Worm (Caenorhabditis elegans) whole organism, L4 larva: Measurements from ENCODE around the gene srw-127.

ENCODE experiments used
- F10B5.3 ChIP-seq: sonication (generic microtip); optimal IDR thresholded peaks from 2 replicates; lab custom pipeline; 2016; ENCODE audit warnings: mild to moderate bottlenecking, missing genetic modification characterization, missing compliant biosample characterization
- F44E2.7 ChIP-seq: fragments of 200-800 bp; sonication (Bioruptor generic); IDR thresholded peaks from 2 replicates; pipeline ENCODE4 v2.1.2; 2022; ENCODE audit warnings: missing genetic modification characterization, missing compliant biosample characterization
- T26A8.4 ChIP-seq: fragments of 200-800 bp; sonication (Bioruptor generic); IDR thresholded peaks from 2 replicates; pipeline ENCODE4 v1.3.6; 2022; ENCODE audit warnings: missing genetic modification characterization, missing compliant biosample characterization
- Y48G9A.11 ChIP-seq: fragments of 200-800 bp; sonication (Bioruptor generic); IDR thresholded peaks from 2 replicates; pipeline ENCODE4 v1.3.6; 2022; ENCODE audit warnings: missing genetic modification reagents, missing genetic modification characterization, missing compliant biosample characterization
- Y5F2A.4 ChIP-seq: fragments of 200-800 bp; sonication (Bioruptor generic); optimal IDR thresholded peaks from 2 replicates; lab custom pipeline; 2018; ENCODE audit warnings: mild to moderate bottlenecking, missing genetic modification characterization, missing compliant biosample characterization
- ZK337.2 ChIP-seq: fragments of 200-800 bp; sonication (Bioruptor generic); IDR thresholded peaks from 2 replicates; pipeline ENCODE4 v1.3.6; 2022; ENCODE audit warnings: missing genetic modification reagents, missing genetic modification characterization, missing compliant biosample characterization
- aha-1 ChIP-seq: fragments of 150-350 bp; peaks from one replicate; lab custom pipeline; 2014; ENCODE audit warnings: missing biosample characterization, missing genetic modification characterization
- attf-4 ChIP-seq: sonication (generic microtip); optimal IDR thresholded peaks from 3 replicates; lab custom pipeline; 2017; ENCODE audit warnings: missing biosample characterization, missing genetic modification characterization
- daf-12 ChIP-seq: fragments of 150-350 bp; optimal IDR thresholded peaks from 2 replicates; lab custom pipeline; 2014; ENCODE audit warnings: missing biosample characterization, missing genetic modification reagents, missing genetic modification characterization
- daf-16 ChIP-seq, 3 experiments: sonication (generic microtip); optimal IDR thresholded peaks; 2 replicates each; lab custom pipeline; 2016 to 2017; ENCODE audit warnings: missing genetic modification characterization in 3 of 3, missing genetic modification reagents in 3 of 3, mild to moderate bottlenecking in 2 of 3, missing compliant biosample characterization in 2 of 3, missing biosample characterization in 1 of 3, moderate library complexity in 1 of 3
- dmd-6 ChIP-seq: fragments of 200-800 bp; sonication (Bioruptor generic); IDR thresholded peaks from 2 replicates; pipeline ENCODE4 v1.3.6; 2022; ENCODE audit warnings: missing genetic modification reagents, missing genetic modification characterization, missing compliant biosample characterization
- dmd-8 ChIP-seq: fragments of 200-800 bp; sonication (Bioruptor generic); IDR thresholded peaks from 2 replicates; pipeline ENCODE4 v1.3.6; 2022; ENCODE audit warnings: missing genetic modification characterization, missing compliant biosample characterization
- dve-1 ChIP-seq: sonication (generic microtip); optimal IDR thresholded peaks from 2 replicates; lab custom pipeline; 2017; ENCODE audit warnings: antibody characterized with exemption, mild to moderate bottlenecking, missing genetic modification characterization, missing compliant biosample characterization; ENCODE audit not compliant: insufficient read depth
- fkh-10 ChIP-seq: fragments of 150-350 bp; optimal IDR thresholded peaks from 2 replicates; lab custom pipeline; 2014; ENCODE audit warnings: missing biosample characterization, missing genetic modification reagents, missing genetic modification characterization
- hif-1 ChIP-seq, 2 experiments: sonication (generic microtip); optimal IDR thresholded peaks; 2 replicates each; lab custom pipeline; 2016 to 2017; ENCODE audit warnings: missing compliant biosample characterization in 2 of 2, missing genetic modification characterization in 2 of 2, missing genetic modification reagents in 2 of 2, missing genotype in 2 of 2, mild to moderate bottlenecking in 1 of 2
- hlh-11 ChIP-seq: fragments of 200-800 bp; sonication (Bioruptor generic); optimal IDR thresholded peaks from 2 replicates; lab custom pipeline; 2018; ENCODE audit warnings: mild to moderate bottlenecking, missing genetic modification characterization, missing compliant biosample characterization
- hlh-30 ChIP-seq: sonication (generic microtip); optimal IDR thresholded peaks from 2 replicates; lab custom pipeline; 2017; ENCODE audit warnings: antibody characterized with exemption, mild to moderate bottlenecking, missing genetic modification characterization, missing compliant biosample characterization; ENCODE audit not compliant: insufficient read depth
- hmg-1.1 ChIP-seq: fragments of 200-800 bp; sonication (Bioruptor generic); IDR thresholded peaks from 2 replicates; pipeline ENCODE4 v1.3.6; 2022; ENCODE audit warnings: missing genetic modification reagents, missing genetic modification characterization, missing compliant biosample characterization
- lin-13 ChIP-seq: fragments of 150-350 bp; optimal IDR thresholded peaks from 2 replicates; lab custom pipeline; 2014; ENCODE audit warnings: missing biosample characterization, missing genetic modification reagents, missing genetic modification characterization
- lsy-2 ChIP-seq, 2 experiments: fragments of 150-350 bp in 1 of 2; sonication (generic microtip) in 1 of 2; optimal IDR thresholded peaks; 2 replicates each; lab custom pipeline; 2014 to 2017; ENCODE audit warnings: missing biosample characterization in 2 of 2, missing genetic modification characterization in 2 of 2
- madf-5 ChIP-seq, 2 experiments: fragments of 200-800 bp; sonication (Bioruptor generic); IDR thresholded peaks; 2 replicates each; pipeline ENCODE4 v1.3.6; 2022; ENCODE audit warnings: missing compliant biosample characterization in 2 of 2, missing genetic modification characterization in 2 of 2
- mdl-1 ChIP-seq, 2 experiments: fragments of 150-350 bp in 1 of 2; sonication (generic microtip) in 1 of 2; optimal IDR thresholded peaks; 2 replicates each; lab custom pipeline; 2014 to 2017; ENCODE audit warnings: missing biosample characterization in 2 of 2, missing genetic modification characterization in 2 of 2
- mep-1 ChIP-seq: fragments of 150-350 bp; sonication (generic microtip); optimal IDR thresholded peaks from 3 replicates; lab custom pipeline; 2014; ENCODE audit warnings: missing biosample characterization, missing genetic modification characterization
- mes-2 ChIP-seq: sonication (generic microtip); optimal IDR thresholded peaks from 2 replicates; lab custom pipeline; 2016; ENCODE audit warnings: missing genotype, mild to moderate bottlenecking, missing genetic modification characterization, missing compliant biosample characterization; ENCODE audit not compliant: poor library complexity, severe bottlenecking
- mxl-3 ChIP-seq: fragments of 200-800 bp; sonication (Bioruptor generic); optimal IDR thresholded peaks from 2 replicates; lab custom pipeline; 2018; ENCODE audit warnings: mild to moderate bottlenecking, missing genetic modification characterization, missing compliant biosample characterization
- nhr-102 ChIP-seq: sonication (generic microtip); optimal IDR thresholded peaks from 2 replicates; lab custom pipeline; 2016; ENCODE audit warnings: mild to moderate bottlenecking, missing genetic modification characterization, moderate library complexity, missing compliant biosample characterization
- nhr-111 ChIP-seq: fragments of 200-800 bp; sonication (Bioruptor generic); optimal IDR thresholded peaks from 2 replicates; lab custom pipeline; 2018; ENCODE audit warnings: mild to moderate bottlenecking, missing genetic modification characterization, missing compliant biosample characterization
- nhr-25 ChIP-seq: sonication (generic microtip); optimal IDR thresholded peaks from 2 replicates; lab custom pipeline; 2017; ENCODE audit warnings: missing genetic modification characterization, mild to moderate bottlenecking, missing compliant biosample characterization, antibody characterized with exemption, moderate library complexity, borderline replicate concordance; ENCODE audit not compliant: insufficient read depth
- nhr-28 ChIP-seq: fragments of 150-350 bp; optimal IDR thresholded peaks from 2 replicates; lab custom pipeline; 2014; ENCODE audit warnings: missing biosample characterization, missing genetic modification characterization
- pha-4 ChIP-seq, 2 experiments: fragments of 150-350 bp in 1 of 2; fragments of 200-800 bp in 1 of 2; sonication (Bioruptor generic) in 1 of 2; IDR thresholded peaks in 1 of 2; optimal IDR thresholded peaks in 1 of 2; 2 replicates each; pipeline versions ENCODE4 v1.3.6 to Lab custom; 2014 to 2022; ENCODE audit warnings: missing genetic modification characterization in 2 of 2, missing genetic modification reagents in 2 of 2, missing biosample characterization in 1 of 2, missing compliant biosample characterization in 1 of 2
- php-3 ChIP-seq: fragments of 200-800 bp; sonication (Bioruptor generic); IDR thresholded peaks from 2 replicates; pipeline ENCODE4 v1.3.6; 2022; ENCODE audit warnings: missing genetic modification reagents, missing genetic modification characterization, missing compliant biosample characterization
- pqm-1 ChIP-seq: sonication (generic microtip); optimal IDR thresholded peaks from 2 replicates; lab custom pipeline; 2017; ENCODE audit warnings: missing biosample characterization, missing genetic modification characterization
- rbr-2 ChIP-seq: sonication (generic microtip); optimal IDR thresholded peaks from 2 replicates; lab custom pipeline; 2016; ENCODE audit warnings: missing genotype, missing genetic modification characterization, missing compliant biosample characterization
- saeg-2 ChIP-seq: fragments of 200-800 bp; sonication (Bioruptor generic); IDR thresholded peaks from 2 replicates; pipeline ENCODE4 v1.3.6; 2022; ENCODE audit warnings: missing genetic modification reagents, missing genetic modification characterization, missing compliant biosample characterization
- set-16 ChIP-seq: fragments of 200-800 bp; sonication (Bioruptor generic); IDR thresholded peaks from 2 replicates; pipeline ENCODE4 v1.3.6; 2022; ENCODE audit warnings: missing genetic modification reagents, missing genetic modification characterization, missing compliant biosample characterization
- spr-1 ChIP-seq: sonication (generic microtip); optimal IDR thresholded peaks from 2 replicates; lab custom pipeline; 2016; ENCODE audit warnings: mild to moderate bottlenecking, missing genetic modification characterization, missing compliant biosample characterization

Gene srw-127

ce11 chrV:6997041-6997552 lies 15.6 kb upstream of the srw-127 start, which contains the start of gene nhr-107:
TSS of gene nhr-107 (minus strand) at chrV:6997091.
- TF ChIP-seq daf-12 (no peak), pqm-1 (tag; lab: Kevin White, UChicago) (no peak), dve-1 (tag; lab: Kevin White, UChicago) (peak; percentile 24), php-3 (GFP tag; lab: Robert Waterston, UW) (peak; percentile 18; the same call in 1 of the 2 replicates), rbr-2 (tag; lab: Kevin White, UChicago) (no peak), saeg-2 (GFP tag; lab: Robert Waterston, UW) (no peak), fkh-10 (GFP tag; lab: Kevin White, UChicago) (no peak), hmg-1.1 (no peak), nhr-25 (tag; lab: Kevin White, UChicago) (no peak), dmd-6 (peak; percentile 13), daf-16 (GFP tag; optimal IDR thresholded peaks at IDR 0.05; lab: Kevin White, UChicago) (no peak), daf-16 (tag; optimal IDR thresholded peaks at IDR 0.05; lab: Kevin White, UChicago) (peak; percentile 78), lsy-2 (tag; optimal IDR thresholded peaks at IDR 0.05; lab: Kevin White, UChicago) (peak in 1 of 2 experiments; percentile 19), nhr-28 (tag; lab: Kevin White, UChicago) (peak; percentile 96), nhr-102 (no peak)

- TF ChIP-seq dve-1 (tag; lab: Kevin White, UChicago) (peak; percentile 19), mep-1 (tag; lab: Kevin White, UChicago) (peak; percentile 20), F10B5.3 (no peak), set-16 (GFP tag; lab: Robert Waterston, UW) (no peak), daf-16 (GFP tag; optimal IDR thresholded peaks at IDR 0.05; lab: Kevin White, UChicago) (no peak), daf-16 (tag; optimal IDR thresholded peaks at IDR 0.05; lab: Kevin White, UChicago) (peak; percentile 51), hif-1 (tag; optimal IDR thresholded peaks at IDR 0.05; lab: Kevin White, UChicago) (peak in 1 of 2 experiments; percentile 57), Y48G9A.11 (no peak), pqm-1 (tag; lab: Kevin White, UChicago) (peak; percentile 22), lin-13 (GFP tag; lab: Kevin White, UChicago) (no peak), dmd-8 (GFP tag; lab: Robert Waterston, UW) (no peak), spr-1 (tag; lab: Kevin White, UChicago) (no peak), mdl-1 (tag; optimal IDR thresholded peaks at IDR 0.05; lab: Kevin White, UChicago) (peak in 1 of 2 experiments; percentile 83), F44E2.7 (GFP tag; lab: Robert Waterston, UW) (no peak), Y5F2A.4 (no peak), pha-4 (GFP tag; IDR thresholded peaks at IDR 0.05; lab: Robert Waterston, UW) (no peak), pha-4 (tag; optimal IDR thresholded peaks at IDR 0.05; lab: Kevin White, UChicago) (no peak), mxl-3 (GFP tag; lab: Kevin White, UChicago) (peak; percentile 38), nhr-102 (no peak), mes-2 (tag; lab: Kevin White, UChicago) (no peak), aha-1 (tag; lab: Kevin White, UChicago) (peak; percentile 73), hlh-11 (tag; lab: Kevin White, UChicago) (peak; percentile 52), T26A8.4 (GFP tag; lab: Robert Waterston, UW) (no peak), saeg-2 (GFP tag; lab: Robert Waterston, UW) (no peak), nhr-28 (tag; lab: Kevin White, UChicago) (peak; percentile 79), lsy-2 (tag; optimal IDR thresholded peaks at IDR 0.05; lab: Kevin White, UChicago) (peak in 1 of 2 experiments; percentile 20), attf-4 (tag; lab: Kevin White, UChicago) (no peak), fkh-10 (GFP tag; lab: Kevin White, UChicago) (no peak), dmd-6 (peak; percentile 54), ZK337.2 (GFP tag; lab: Robert Waterston, UW) (no peak), madf-5 (GFP tag; IDR thresholded peaks at IDR 0.05; lab: Robert Waterston, UW) (no peak), hlh-30 (tag; lab: Kevin White, UChicago) (peak; percentile 39), nhr-111 (GFP tag; lab: Kevin White, UChicago) (no peak)
Observed at ce11 chrV:6998303-6998884, 14.3 kb upstream of the srw-127 start, which contains the start of gene nhr-42. TSS of gene nhr-42 (plus strand) at chrV:6998819.
